Worm (Caenorhabditis elegans) whole organism, L2 larva: ENCODE data around the gene uev-2.

Experiments used
- C34F6.9 ChIP-seq: fragments of 150-350 bp; optimal IDR thresholded peaks from 2 replicates; lab custom pipeline; 2014; ENCODE audit warnings: missing biosample characterization, missing genetic modification characterization
- F13H6.1 ChIP-seq: sonication (generic microtip); optimal IDR thresholded peaks from 2 replicates; lab custom pipeline; 2016; ENCODE audit warnings: missing genetic modification characterization, missing compliant biosample characterization
- ZK546.5 ChIP-seq: sonication (generic microtip); optimal IDR thresholded peaks from 2 replicates; lab custom pipeline; 2017; ENCODE audit warnings: missing biosample characterization, missing genetic modification characterization
- ama-1 ChIP-seq: fragments of 150-350 bp; optimal IDR thresholded peaks from 2 replicates; lab custom pipeline; 2018; ENCODE audit warnings: inconsistent platforms
- fos-1 ChIP-seq: fragments of 150-350 bp; optimal IDR thresholded peaks from 2 replicates; lab custom pipeline; 2014; ENCODE audit warnings: missing biosample characterization, missing genetic modification characterization
- mab-5 ChIP-seq: fragments of 150-350 bp; optimal IDR thresholded peaks from 2 replicates; lab custom pipeline; 2014; ENCODE audit warnings: missing biosample characterization, missing genetic modification characterization
- mdl-1 ChIP-seq, 2 experiments: fragments of 150-350 bp in 1 of 2; sonication (generic microtip) in 1 of 2; optimal IDR thresholded peaks; 2 replicates each; lab custom pipeline; 2017; ENCODE audit warnings: missing biosample characterization in 2 of 2, missing genetic modification characterization in 2 of 2
- nhr-10 ChIP-seq: sonication (generic microtip); optimal IDR thresholded peaks from 2 replicates; lab custom pipeline; 2017; ENCODE audit warnings: missing biosample characterization, missing genetic modification characterization
- snpc-4 ChIP-seq: fragments of 150-350 bp; optimal IDR thresholded peaks from 2 replicates; lab custom pipeline; 2014; ENCODE audit warnings: missing biosample characterization, missing genetic modification characterization
- zag-1 ChIP-seq: fragments of 150-350 bp; optimal IDR thresholded peaks from 2 replicates; lab custom pipeline; 2014; ENCODE audit warnings: missing biosample characterization, missing genetic modification characterization

DNA sequence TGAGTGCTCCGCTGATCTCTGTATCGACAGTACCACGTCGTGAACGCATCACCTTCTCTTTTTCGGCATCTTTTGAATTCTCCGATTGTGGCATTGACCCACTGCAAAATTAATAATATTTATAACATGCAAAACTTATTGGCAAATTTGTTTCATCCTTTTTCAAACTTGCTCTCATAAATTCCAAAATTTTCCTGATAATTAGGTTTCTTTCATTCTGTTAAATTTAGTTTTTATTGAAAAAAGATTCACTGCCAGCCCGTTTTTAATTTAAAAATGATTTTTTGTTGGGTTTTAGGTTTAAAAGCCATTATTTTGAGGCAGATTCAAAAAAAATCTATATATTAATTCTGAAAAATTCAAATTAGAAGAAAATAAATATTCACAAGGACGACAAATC lies 17.0 kb downstream of the uev-2 start, which contains the start of gene wdr-37:
- TF ChIP-seq C34F6.9 (no peak), mdl-1 (tag; optimal IDR thresholded peaks at IDR 0.05; lab: Kevin White, UChicago) (no peak), fos-1 (tag; lab: Kevin White, UChicago) (no peak), F13H6.1 (tag; lab: Kevin White, UChicago) (no peak), ama-1 (lab: Kevin White, UChicago) (no peak), mab-5 (no peak), zag-1 (tag; lab: Kevin White, UChicago) (no peak), snpc-4 (tag; lab: Kevin White, UChicago) (no peak), ZK546.5 (tag; lab: Kevin White, UChicago) (no peak), nhr-10 (tag; lab: Kevin White, UChicago) (no peak)
